Worm (Caenorhabditis elegans) whole organism, early embryonic: Measurements from ENCODE around the gene C15B12.4.

Source experiments
- B0310.2 ChIP-seq: sonication (generic microtip); optimal IDR thresholded peaks from 2 replicates; lab custom pipeline; 2016; ENCODE audit warnings: mild to moderate bottlenecking, missing genetic modification characterization, missing compliant biosample characterization
- F13C5.2 ChIP-seq: sonication (generic microtip); optimal IDR thresholded peaks from 2 replicates; lab custom pipeline; 2017; ENCODE audit warnings: mild to moderate bottlenecking, missing genetic modification characterization, inconsistent platforms, missing compliant biosample characterization
- aly-1 ChIP-seq: sonication (generic microtip); optimal IDR thresholded peaks from 2 replicates; lab custom pipeline; 2016; ENCODE audit warnings: missing genetic modification characterization, missing compliant biosample characterization
- ama-1 ChIP-seq: fragments of 150-350 bp; optimal IDR thresholded peaks from 2 replicates; lab custom pipeline; 2014
- ceh-13 ChIP-seq: fragments of 200-800 bp; sonication (Bioruptor generic); optimal IDR thresholded peaks from 2 replicates; lab custom pipeline; 2018; ENCODE audit warnings: mild to moderate bottlenecking, missing genetic modification characterization, missing compliant biosample characterization
- ceh-36 ChIP-seq: sonication (generic microtip); optimal IDR thresholded peaks from 2 replicates; lab custom pipeline; 2016; ENCODE audit warnings: missing genetic modification characterization, inconsistent platforms, missing compliant biosample characterization
- ets-7 ChIP-seq: sonication (generic microtip); optimal IDR thresholded peaks from 2 replicates; lab custom pipeline; 2016; ENCODE audit warnings: missing genotype, missing genetic modification characterization, missing compliant biosample characterization
- flt-1 ChIP-seq: fragments of 200-800 bp; sonication (Bioruptor generic); IDR thresholded peaks from 2 replicates; pipeline ENCODE4 v1.3.6; 2022; ENCODE audit warnings: missing genetic modification characterization, missing compliant biosample characterization
- hmbx-1 ChIP-seq: sonication (generic microtip); optimal IDR thresholded peaks from 2 replicates; lab custom pipeline; 2016; ENCODE audit warnings: mild to moderate bottlenecking, missing genetic modification characterization, missing compliant biosample characterization
- hmg-4 ChIP-seq: fragments of 200-800 bp; sonication (Bioruptor generic); optimal IDR thresholded peaks from 2 replicates; lab custom pipeline; 2018; ENCODE audit warnings: mild to moderate bottlenecking, missing genetic modification characterization, missing compliant biosample characterization
- hnd-1 ChIP-seq: sonication (generic microtip); optimal IDR thresholded peaks from 2 replicates; lab custom pipeline; 2016; ENCODE audit warnings: missing genetic modification characterization, missing compliant biosample characterization
- pes-1 ChIP-seq: fragments of 200-800 bp; sonication (Bioruptor generic); IDR thresholded peaks from 2 replicates; pipeline ENCODE4 v1.3.6; 2022; ENCODE audit warnings: missing genetic modification reagents, missing genetic modification characterization, missing compliant biosample characterization
- scrt-1 ChIP-seq: fragments of 200-800 bp; sonication (Bioruptor generic); IDR thresholded peaks from 2 replicates; pipeline ENCODE4 v1.3.6; 2022; ENCODE audit warnings: missing genetic modification characterization, missing compliant biosample characterization
- sea-1 ChIP-seq: fragments of 200-800 bp; sonication (Bioruptor generic); conservative IDR thresholded peaks from 2 replicates; pipeline ENCODE4 v1.3.6; 2022; ENCODE audit warnings: missing genetic modification characterization, missing compliant biosample characterization
- tbx-11 ChIP-seq: fragments of 200-800 bp; sonication (Bioruptor generic); IDR thresholded peaks from 2 replicates; pipeline ENCODE4 v1.3.6; 2022; ENCODE audit warnings: missing genetic modification characterization, missing compliant biosample characterization
- tbx-37 ChIP-seq: fragments of 200-800 bp; sonication (Bioruptor generic); conservative IDR thresholded peaks from 2 replicates; pipeline ENCODE4 v1.3.6; 2022; ENCODE audit warnings: missing genetic modification reagents, missing genetic modification characterization, missing compliant biosample characterization
- tra-4 ChIP-seq: sonication (generic microtip); optimal IDR thresholded peaks from 2 replicates; lab custom pipeline; 2017; ENCODE audit warnings: missing genetic modification characterization, missing compliant biosample characterization

The C15B12.4 gene

ce11 chrX:6461729-6462128 is 11.8 kb downstream of the C15B12.4 start, which contains the start of gene K04E7.1:
K04E7.1 (plus strand) TSS chrX:6462029.
- no peak for TF ChIP-seq F13C5.2 (tag; lab: Kevin White, UChicago)
- no peak for TF ChIP-seq scrt-1
- TF ChIP-seq ets-7 (tag; lab: Kevin White, UChicago): no peak
- TF ChIP-seq tra-4 (tag; lab: Kevin White, UChicago): no peak
- TF ChIP-seq aly-1 (tag; lab: Kevin White, UChicago): no peak
- TF ChIP-seq ceh-13 (GFP tag; lab: Kevin White, UChicago): no peak
- no peak for TF ChIP-seq tbx-11 (GFP tag; lab: Robert Waterston, UW)
- TF ChIP-seq B0310.2 (tag; lab: Kevin White, UChicago): no peak
- no peak for TF ChIP-seq tbx-37 (GFP tag; lab: Robert Waterston, UW)
- TF ChIP-seq sea-1 (GFP tag; lab: Robert Waterston, UW): no peak
- TF ChIP-seq ama-1: no peak
- TF ChIP-seq flt-1 (GFP tag; lab: Robert Waterston, UW): no peak
- no peak for TF ChIP-seq hmbx-1 (tag; lab: Kevin White, UChicago)
- TF ChIP-seq hnd-1 (tag; lab: Kevin White, UChicago): no peak
- TF ChIP-seq hmg-4 (GFP tag; lab: Kevin White, UChicago): no peak
- TF ChIP-seq pes-1: no peak
- TF ChIP-seq ceh-36 (tag; lab: Kevin White, UChicago): no peak

- TF ChIP-seq ceh-36 (tag; lab: Kevin White, UChicago): no peak
- TF ChIP-seq ama-1: no peak
- TF ChIP-seq ceh-13 (GFP tag; lab: Kevin White, UChicago): no peak
- no peak for TF ChIP-seq hmg-4 (GFP tag; lab: Kevin White, UChicago)
- no peak for TF ChIP-seq tbx-11 (GFP tag; lab: Robert Waterston, UW)
- no peak for TF ChIP-seq sea-1 (GFP tag; lab: Robert Waterston, UW)
- TF ChIP-seq ets-7 (tag; lab: Kevin White, UChicago): no peak
- no peak for TF ChIP-seq pes-1
- TF ChIP-seq aly-1 (tag; lab: Kevin White, UChicago): no peak
- TF ChIP-seq tra-4 (tag; lab: Kevin White, UChicago): no peak
- no peak for TF ChIP-seq B0310.2 (tag; lab: Kevin White, UChicago)
- no peak for TF ChIP-seq tbx-37 (GFP tag; lab: Robert Waterston, UW)
- no peak for TF ChIP-seq hmbx-1 (tag; lab: Kevin White, UChicago)
- no peak for TF ChIP-seq scrt-1
- no peak for TF ChIP-seq F13C5.2 (tag; lab: Kevin White, UChicago)
Observed at ce11 chrX:6460123-6460522, 13.4 kb downstream of the C15B12.4 start.

- no peak for TF ChIP-seq ama-1
- TF ChIP-seq hmbx-1 (tag; lab: Kevin White, UChicago): no peak
Observed at ce11 chrX:6458467-6458866, 15.1 kb downstream of the C15B12.4 start.

- no peak for TF ChIP-seq ets-7 (tag; lab: Kevin White, UChicago)
Observed at ce11 chrX:6458001-6458400, 15.5 kb downstream of the C15B12.4 start.

- TF ChIP-seq ceh-36 (tag; lab: Kevin White, UChicago) (no peak), tbx-37 (GFP tag; lab: Robert Waterston, UW) (no peak), scrt-1 (no peak), tbx-11 (GFP tag; lab: Robert Waterston, UW) (no peak), sea-1 (GFP tag; lab: Robert Waterston, UW) (no peak), pes-1 (no peak), aly-1 (tag; lab: Kevin White, UChicago) (no peak), flt-1 (GFP tag; lab: Robert Waterston, UW) (no peak), F13C5.2 (tag; lab: Kevin White, UChicago) (no peak), hmg-4 (GFP tag; lab: Kevin White, UChicago) (no peak), ets-7 (tag; lab: Kevin White, UChicago) (no peak), hnd-1 (tag; lab: Kevin White, UChicago) (no peak), hmbx-1 (tag; lab: Kevin White, UChicago) (no peak), ceh-13 (GFP tag; lab: Kevin White, UChicago) (no peak), B0310.2 (tag; lab: Kevin White, UChicago) (no peak), tra-4 (tag; lab: Kevin White, UChicago) (no peak), ama-1 (no peak)
Observed at ce11 chrX:6456567-6456966, 17.0 kb downstream of the C15B12.4 start, which contains the start of gene pept-1. pept-1 (plus strand) TSS chrX:6456872.

ce11 chrX:6455157-6455556 is 18.4 kb downstream of the C15B12.4 start, which contains the start of gene nas-33:
nas-33 (minus strand) TSS chrX:6455257.
- TF ChIP-seq F13C5.2 (tag; lab: Kevin White, UChicago): no peak
- TF ChIP-seq tbx-11 (GFP tag; lab: Robert Waterston, UW): no peak
- no peak for TF ChIP-seq sea-1 (GFP tag; lab: Robert Waterston, UW)
- TF ChIP-seq aly-1 (tag; lab: Kevin White, UChicago): no peak
- TF ChIP-seq hmg-4 (GFP tag; lab: Kevin White, UChicago): no peak
- TF ChIP-seq flt-1 (GFP tag; lab: Robert Waterston, UW): no peak
- TF ChIP-seq ceh-13 (GFP tag; lab: Kevin White, UChicago): no peak
- TF ChIP-seq hmbx-1 (tag; lab: Kevin White, UChicago): no peak
- TF ChIP-seq scrt-1: no peak
- no peak for TF ChIP-seq pes-1
- TF ChIP-seq hnd-1 (tag; lab: Kevin White, UChicago): no peak
- no peak for TF ChIP-seq tbx-37 (GFP tag; lab: Robert Waterston, UW)
- no peak for TF ChIP-seq ama-1
- no peak for TF ChIP-seq B0310.2 (tag; lab: Kevin White, UChicago)
- no peak for TF ChIP-seq ets-7 (tag; lab: Kevin White, UChicago)
- TF ChIP-seq ceh-36 (tag; lab: Kevin White, UChicago): no peak
- TF ChIP-seq tra-4 (tag; lab: Kevin White, UChicago): no peak

ce11 chrX:6450839-6451491 is 22.6 kb downstream of the C15B12.4 start, which contains the start of the genes grl-6 and K10C2.6:
grl-6 (minus strand) TSS chrX:6450939.
K10C2.6 (plus strand) TSS chrX:6451441.
- TF ChIP-seq hnd-1 (tag; lab: Kevin White, UChicago) (no peak), B0310.2 (tag; lab: Kevin White, UChicago) (no peak), tbx-11 (GFP tag; lab: Robert Waterston, UW) (no peak), pes-1 (no peak), ets-7 (tag; lab: Kevin White, UChicago) (no peak), tra-4 (tag; lab: Kevin White, UChicago) (no peak), ama-1 (no peak)
